Fruit fly (Drosophila melanogaster) S2 (cell line): ENCODE data around the gene shi.

Source experiments
- CG8478 ChIP-seq: fragments of >200 bp; optimal IDR thresholded peaks from 2 replicates; lab custom pipeline; 2018
- CTCF ChIP-seq, 2 experiments: fragments of >200 bp; optimal IDR thresholded peaks; 2 replicates each; lab custom pipeline; 2018

DNA sequence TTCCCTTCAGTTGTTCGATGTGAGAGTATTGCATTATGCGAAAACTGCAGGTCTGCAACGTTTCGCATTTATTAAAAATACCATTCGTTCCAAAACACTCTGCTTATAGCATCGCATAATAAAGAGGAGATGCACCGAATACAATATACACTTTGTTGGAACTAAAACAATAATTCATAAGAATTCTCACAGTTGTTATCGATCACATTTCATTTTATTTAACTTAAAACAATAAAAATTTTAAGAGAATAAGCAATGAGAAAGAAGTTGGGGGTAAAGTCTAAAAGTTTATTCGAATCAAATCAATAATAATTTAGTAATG, 42.3 kb downstream of the shi start:
- TF ChIP-seq CG8478 (lab: Kevin White, UChicago): no peak
- TF ChIP-seq CTCF (optimal IDR thresholded peaks at IDR 0.05; lab: Kevin White, UChicago): no peak
